Worm (Caenorhabditis elegans) whole organism, early embryonic: Measurements from ENCODE around the gene M01H9.10.

Experiments
- B0310.2 ChIP-seq: sonication (generic microtip); optimal IDR thresholded peaks from 2 replicates; lab custom pipeline; 2016; ENCODE audit warnings: mild to moderate bottlenecking, missing genetic modification characterization, missing compliant biosample characterization
- ama-1 ChIP-seq: fragments of 150-350 bp; optimal IDR thresholded peaks from 2 replicates; lab custom pipeline; 2014
- ceh-13 ChIP-seq: fragments of 200-800 bp; sonication (Bioruptor generic); optimal IDR thresholded peaks from 2 replicates; lab custom pipeline; 2018; ENCODE audit warnings: mild to moderate bottlenecking, missing genetic modification characterization, missing compliant biosample characterization
- ceh-36 ChIP-seq: sonication (generic microtip); optimal IDR thresholded peaks from 2 replicates; lab custom pipeline; 2016; ENCODE audit warnings: missing genetic modification characterization, inconsistent platforms, missing compliant biosample characterization
- ets-7 ChIP-seq: sonication (generic microtip); optimal IDR thresholded peaks from 2 replicates; lab custom pipeline; 2016; ENCODE audit warnings: missing genotype, missing genetic modification characterization, missing compliant biosample characterization
- flt-1 ChIP-seq: fragments of 200-800 bp; sonication (Bioruptor generic); IDR thresholded peaks from 2 replicates; pipeline ENCODE4 v1.3.6; 2022; ENCODE audit warnings: missing genetic modification characterization, missing compliant biosample characterization
- hmbx-1 ChIP-seq: sonication (generic microtip); optimal IDR thresholded peaks from 2 replicates; lab custom pipeline; 2016; ENCODE audit warnings: mild to moderate bottlenecking, missing genetic modification characterization, missing compliant biosample characterization
- hmg-4 ChIP-seq: fragments of 200-800 bp; sonication (Bioruptor generic); optimal IDR thresholded peaks from 2 replicates; lab custom pipeline; 2018; ENCODE audit warnings: mild to moderate bottlenecking, missing genetic modification characterization, missing compliant biosample characterization
- pes-1 ChIP-seq: fragments of 200-800 bp; sonication (Bioruptor generic); IDR thresholded peaks from 2 replicates; pipeline ENCODE4 v1.3.6; 2022; ENCODE audit warnings: missing genetic modification reagents, missing genetic modification characterization, missing compliant biosample characterization
- scrt-1 ChIP-seq: fragments of 200-800 bp; sonication (Bioruptor generic); IDR thresholded peaks from 2 replicates; pipeline ENCODE4 v1.3.6; 2022; ENCODE audit warnings: missing genetic modification characterization, missing compliant biosample characterization
- tbx-37 ChIP-seq: fragments of 200-800 bp; sonication (Bioruptor generic); conservative IDR thresholded peaks from 2 replicates; pipeline ENCODE4 v1.3.6; 2022; ENCODE audit warnings: missing genetic modification reagents, missing genetic modification characterization, missing compliant biosample characterization
- tra-4 ChIP-seq: sonication (generic microtip); optimal IDR thresholded peaks from 2 replicates; lab custom pipeline; 2017; ENCODE audit warnings: missing genetic modification characterization, missing compliant biosample characterization

ce11 chrIV:4516478-4516877 lies 36.6 kb upstream of the M01H9.10 start:
- TF ChIP-seq ets-7 (tag; lab: Kevin White, UChicago) = no peak
- TF ChIP-seq ceh-13 (GFP tag; lab: Kevin White, UChicago) = no peak
- no peak for TF ChIP-seq ama-1 (lab: Kevin White, UChicago)
- no peak for TF ChIP-seq hmg-4
- no peak for TF ChIP-seq ceh-36
- TF ChIP-seq pes-1 (GFP tag; lab: Robert Waterston, UW) = no peak
- TF ChIP-seq tra-4 (tag; lab: Kevin White, UChicago) = no peak
- no peak for TF ChIP-seq B0310.2 (tag; lab: Kevin White, UChicago)
- no peak for TF ChIP-seq scrt-1 (GFP tag; lab: Robert Waterston, UW)
- no peak for TF ChIP-seq flt-1
- no peak for TF ChIP-seq tbx-37 (GFP tag; lab: Robert Waterston, UW)
- no peak for TF ChIP-seq hmbx-1 (tag; lab: Kevin White, UChicago)
